Fruit fly (Drosophila melanogaster) whole organism, embryonic: ENCODE measurements around the gene Fdh.

ENCODE experiments used
- CG11247 ChIP-seq: fragments of 200-800 bp; sonication (Bioruptor generic); IDR thresholded peaks from 2 replicates; pipeline ENCODE4 v1.3.6; 2022; ENCODE audit warnings: missing biosample characterization, missing genetic modification characterization
- CG12104 ChIP-seq: fragments of 200-800 bp; sonication (Bioruptor generic); optimal IDR thresholded peaks from 3 replicates; lab custom pipeline; 2016; ENCODE audit warnings: missing biosample characterization, missing genetic modification characterization
- CG12769 ChIP-seq: fragments of 200-800 bp; sonication (Bioruptor generic); optimal IDR thresholded peaks from 2 replicates; lab custom pipeline; 2019; ENCODE audit warnings: missing biosample characterization, mild to moderate bottlenecking, missing genetic modification characterization, moderate library complexity
- CG13287 ChIP-seq: fragments of 200-800 bp; sonication (Bioruptor generic); IDR thresholded peaks from 2 replicates; pipeline ENCODE4 v1.3.6; 2022; ENCODE audit warnings: missing biosample characterization, missing genetic modification characterization; ENCODE audit not compliant: partially characterized antibody
- CG13624 ChIP-seq: fragments of 200-800 bp; sonication (Bioruptor generic); optimal IDR thresholded peaks from 2 replicates; lab custom pipeline; 2016; ENCODE audit warnings: missing biosample characterization, missing genetic modification characterization
- CG14860 ChIP-seq: fragments of 200-800 bp; sonication (Bioruptor generic); IDR thresholded peaks from 3 replicates; pipeline ENCODE4 v1.3.6; 2022; ENCODE audit warnings: missing biosample characterization, missing genetic modification characterization; ENCODE audit not compliant: partially characterized antibody
- CG15514 ChIP-seq: fragments of 200-800 bp; sonication (Bioruptor generic); optimal IDR thresholded peaks from 3 replicates; lab custom pipeline; 2017; ENCODE audit warnings: missing biosample characterization, missing genetic modification characterization, mild to moderate bottlenecking, moderate library complexity, missing genetic modification reagents
- CG16813 ChIP-seq: fragments of 200-800 bp; sonication (Bioruptor generic); IDR thresholded peaks from 3 replicates; pipeline ENCODE4 v1.3.6; 2022; ENCODE audit warnings: missing biosample characterization, missing genetic modification characterization; ENCODE audit not compliant: partially characterized antibody
- CG17568 ChIP-seq: fragments of 200-800 bp; sonication (Bioruptor generic); optimal IDR thresholded peaks from 2 replicates; lab custom pipeline; 2018; ENCODE audit warnings: missing biosample characterization, mild to moderate bottlenecking, missing genetic modification characterization, moderate library complexity
- CG2678 ChIP-seq: fragments of 200-800 bp; sonication (Bioruptor generic); optimal IDR thresholded peaks from 3 replicates; lab custom pipeline; 2019; ENCODE audit warnings: missing biosample characterization, mild to moderate bottlenecking, missing genetic modification characterization, moderate library complexity
- CG2875 ChIP-seq: fragments of 200-800 bp; sonication (Bioruptor generic); optimal IDR thresholded peaks from 2 replicates; lab custom pipeline; 2017; ENCODE audit warnings: missing biosample characterization, mild to moderate bottlenecking, missing genetic modification characterization, missing genetic modification reagents
- CG3163 ChIP-seq: fragments of 200-800 bp; sonication (Bioruptor generic); optimal IDR thresholded peaks from 3 replicates; lab custom pipeline; 2016; ENCODE audit warnings: missing biosample characterization, missing genetic modification characterization
- CG34376 ChIP-seq: fragments of 200-800 bp; sonication (Bioruptor generic); optimal IDR thresholded peaks from 2 replicates; lab custom pipeline; 2018; ENCODE audit warnings: missing biosample characterization, mild to moderate bottlenecking, missing genetic modification characterization
- CG4328 ChIP-seq: fragments of 200-800 bp; sonication (Bioruptor generic); optimal IDR thresholded peaks from 3 replicates; lab custom pipeline; 2017; ENCODE audit warnings: missing biosample characterization, missing genetic modification reagents, missing genetic modification characterization
- CG4360 ChIP-seq: fragments of 200-800 bp; sonication (Bioruptor generic); IDR thresholded peaks from 2 replicates; pipeline ENCODE4 v1.3.6; 2022; ENCODE audit warnings: missing biosample characterization, missing genetic modification characterization
- CG6654 ChIP-seq: fragments of 200-800 bp; sonication (Bioruptor generic); optimal IDR thresholded peaks from 2 replicates; lab custom pipeline; 2017; ENCODE audit warnings: missing biosample characterization, mild to moderate bottlenecking, missing genetic modification characterization
- CG7963 ChIP-seq: fragments of 200-800 bp; sonication (Bioruptor generic); IDR thresholded peaks from 3 replicates; pipeline ENCODE4 v1.3.6; 2022; ENCODE audit warnings: missing biosample characterization, missing genetic modification characterization; ENCODE audit not compliant: partially characterized antibody
- CG9932 ChIP-seq: fragments of 200-800 bp; sonication (Bioruptor generic); IDR thresholded peaks from 2 replicates; pipeline ENCODE4 v1.3.6; 2022; ENCODE audit warnings: missing biosample characterization, missing genetic modification characterization
- CHES-1-like ChIP-seq: fragments of 200-800 bp; sonication (Bioruptor generic); optimal IDR thresholded peaks from 2 replicates; lab custom pipeline; 2016; ENCODE audit warnings: missing biosample characterization, missing genetic modification characterization
- Dbx ChIP-seq: fragments of 200-800 bp; sonication (Bioruptor generic); IDR thresholded peaks from 3 replicates; pipeline ENCODE4 v1.3.6; 2022; ENCODE audit warnings: missing biosample characterization, missing genetic modification characterization
- Deaf1 ChIP-seq: fragments of 200-800 bp; optimal IDR thresholded peaks from 3 replicates; lab custom pipeline; 2019; ENCODE audit warnings: missing biosample characterization, mild to moderate bottlenecking, missing genetic modification characterization, moderate library complexity
- HLH4C ChIP-seq: fragments of 200-800 bp; sonication (Bioruptor generic); IDR thresholded peaks from 3 replicates; pipeline ENCODE4 v1.3.6; 2022; ENCODE audit warnings: missing biosample characterization, missing genetic modification characterization; ENCODE audit not compliant: partially characterized antibody
- Hr39 ChIP-seq: fragments of >200 bp; optimal IDR thresholded peaks from 2 replicates; lab custom pipeline; 2017
- Jarid2 ChIP-seq: fragments of 200-800 bp; sonication (Bioruptor generic); optimal IDR thresholded peaks from 3 replicates; lab custom pipeline; 2017; ENCODE audit warnings: mild to moderate bottlenecking, missing biosample characterization, missing genetic modification reagents, missing genetic modification characterization
- Ssrp ChIP-seq: fragments of 200-800 bp; sonication (Bioruptor generic); optimal IDR thresholded peaks from 2 replicates; lab custom pipeline; 2018; ENCODE audit warnings: missing biosample characterization, mild to moderate bottlenecking, missing genetic modification characterization, moderate library complexity
- Trl ChIP-seq, 3 experiments: fragments of >200 bp in 2 of 3; fragments of 200-800 bp in 1 of 3; sonication (Bioruptor generic) in 1 of 3; optimal IDR thresholded peaks; 2 replicates in 1 of 3; 3 replicates in 2 of 3; lab custom pipeline; 2016 to 2017; ENCODE audit warnings: missing biosample characterization in 1 of 3, missing genetic modification characterization in 1 of 3
- amos ChIP-seq: fragments of 200-800 bp; sonication (Bioruptor generic); IDR thresholded peaks from 2 replicates; pipeline ENCODE4 v1.3.6; 2022; ENCODE audit warnings: missing biosample characterization, missing genetic modification characterization; ENCODE audit not compliant: partially characterized antibody
- ato ChIP-seq: fragments of 200-800 bp; sonication (Bioruptor generic); IDR thresholded peaks from 2 replicates; pipeline ENCODE4 v1.3.6; 2022; ENCODE audit warnings: missing biosample characterization, missing genetic modification characterization; ENCODE audit not compliant: partially characterized antibody
- btn ChIP-seq: fragments of 200-800 bp; sonication (Bioruptor generic); optimal IDR thresholded peaks from 2 replicates; lab custom pipeline; 2016; ENCODE audit warnings: missing biosample characterization, missing genetic modification characterization
- grn ChIP-seq: fragments of 200-800 bp; sonication (Bioruptor generic); optimal IDR thresholded peaks from 3 replicates; lab custom pipeline; 2017; ENCODE audit warnings: missing biosample characterization, missing genetic modification characterization
- hbn ChIP-seq: fragments of 200-800 bp; sonication (Bioruptor generic); IDR thresholded peaks from 2 replicates; pipeline ENCODE4 v1.3.6; 2022; ENCODE audit warnings: missing biosample characterization, missing genetic modification characterization; ENCODE audit not compliant: partially characterized antibody
- ind ChIP-seq: fragments of 200-800 bp; sonication (Bioruptor generic); optimal IDR thresholded peaks from 3 replicates; lab custom pipeline; 2016; ENCODE audit warnings: missing biosample characterization, missing genetic modification characterization
- inv ChIP-seq: fragments of 200-800 bp; sonication (Bioruptor generic); IDR thresholded peaks from 2 replicates; pipeline ENCODE4 v1.3.6; 2022; ENCODE audit warnings: missing biosample characterization, missing genetic modification characterization; ENCODE audit not compliant: partially characterized antibody
- lab ChIP-seq: fragments of 200-800 bp; sonication (Bioruptor generic); optimal IDR thresholded peaks from 3 replicates; lab custom pipeline; 2017; ENCODE audit warnings: missing biosample characterization, missing genetic modification characterization, mild to moderate bottlenecking, moderate library complexity, missing genetic modification reagents
- mirr ChIP-seq: fragments of 200-800 bp; sonication (Bioruptor generic); optimal IDR thresholded peaks from 3 replicates; lab custom pipeline; 2018; ENCODE audit warnings: missing biosample characterization, mild to moderate bottlenecking, missing genetic modification characterization
- nerfin-2 ChIP-seq: fragments of 200-800 bp; sonication (Bioruptor generic); IDR thresholded peaks from 2 replicates; pipeline ENCODE4 v1.3.6; 2022; ENCODE audit warnings: missing biosample characterization, missing genetic modification characterization; ENCODE audit not compliant: partially characterized antibody
- nom ChIP-seq: fragments of 200-800 bp; sonication (Bioruptor generic); optimal IDR thresholded peaks from 2 replicates; lab custom pipeline; 2017; ENCODE audit warnings: missing biosample characterization, missing genetic modification characterization, mild to moderate bottlenecking, moderate library complexity, missing genetic modification reagents
- oc ChIP-seq: fragments of 200-800 bp; sonication (Bioruptor generic); optimal IDR thresholded peaks from 2 replicates; lab custom pipeline; 2018; ENCODE audit warnings: missing biosample characterization, mild to moderate bottlenecking, missing genetic modification characterization, moderate library complexity
- peb ChIP-seq: fragments of 200-800 bp; sonication (Bioruptor generic); IDR thresholded peaks from 2 replicates; pipeline ENCODE4 v1.3.6; 2022; ENCODE audit warnings: missing biosample characterization, missing genetic modification characterization
- pita ChIP-seq: fragments of 200-800 bp; sonication (Bioruptor generic); optimal IDR thresholded peaks from 2 replicates; lab custom pipeline; 2017; ENCODE audit warnings: missing biosample characterization, mild to moderate bottlenecking, missing genetic modification characterization
- sens ChIP-seq: fragments of 200-800 bp; sonication (Bioruptor generic); peaks from one replicate; lab custom pipeline; 2016; ENCODE audit warnings: missing biosample characterization, missing genetic modification characterization
- sima ChIP-seq: fragments of 200-800 bp; sonication (Bioruptor generic); optimal IDR thresholded peaks from 2 replicates; lab custom pipeline; 2016; ENCODE audit warnings: missing biosample characterization, missing genetic modification characterization
- sna ChIP-seq: fragments of 200-800 bp; sonication (Bioruptor generic); IDR thresholded peaks from 2 replicates; pipeline ENCODE4 v1.3.6; 2022; ENCODE audit warnings: missing biosample characterization, missing genetic modification characterization; ENCODE audit not compliant: partially characterized antibody
- sug ChIP-seq: fragments of 200-800 bp; optimal IDR thresholded peaks from 2 replicates; lab custom pipeline; 2019; ENCODE audit warnings: missing biosample characterization, mild to moderate bottlenecking, missing genetic modification characterization, moderate library complexity
- tna ChIP-seq: fragments of 200-800 bp; sonication (Bioruptor generic); IDR thresholded peaks from 2 replicates; pipeline ENCODE4 v1.3.6; 2022; ENCODE audit warnings: missing biosample characterization, missing genetic modification characterization; ENCODE audit not compliant: partially characterized antibody
- vvl ChIP-seq: fragments of 200-800 bp; sonication (Bioruptor generic); IDR thresholded peaks from 2 replicates; pipeline ENCODE4 v1.3.6; 2022; ENCODE audit warnings: missing biosample characterization, missing genetic modification characterization
- yki ChIP-seq: fragments of >200 bp; optimal IDR thresholded peaks from 3 replicates; lab custom pipeline; 2018

Gene Fdh

DNA sequence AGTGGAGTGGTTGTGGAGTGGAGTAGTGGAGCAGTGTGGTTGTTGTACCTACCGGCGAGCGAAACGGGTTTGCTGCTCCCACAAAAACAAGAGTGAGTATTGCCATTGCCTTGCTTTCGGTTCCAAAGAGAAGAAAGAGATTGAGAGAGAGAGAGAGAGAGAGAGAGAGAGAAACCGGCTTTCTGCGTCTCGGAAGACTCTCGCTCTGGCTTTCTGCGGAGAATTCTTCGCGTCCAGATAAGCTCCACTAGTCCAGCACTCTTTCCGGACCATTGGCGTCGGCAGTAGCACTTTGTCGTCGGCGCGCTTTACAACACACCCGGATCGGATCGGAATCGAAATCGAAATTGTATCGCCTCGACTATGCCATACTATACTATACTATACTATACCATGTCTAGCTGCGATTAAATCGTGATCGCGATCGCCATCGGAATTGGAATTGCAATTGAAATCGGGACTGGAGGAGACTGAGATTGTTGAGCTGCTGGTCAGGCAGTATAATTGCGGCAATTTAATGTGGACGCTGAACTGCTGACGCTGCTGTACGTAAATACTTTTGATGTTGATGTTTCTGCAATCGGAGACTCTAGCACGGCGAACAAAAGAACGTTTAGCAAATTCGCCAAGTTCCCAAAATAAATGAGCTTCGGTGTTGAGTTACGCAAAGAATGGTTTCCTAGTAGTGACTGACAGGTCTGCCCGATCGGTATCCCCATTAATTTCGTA, 45.2 kb downstream of the Fdh start, which contains the start of gene Cad86C:
Gene Cad86C, plus strand, starts transcription at position 284 of the 729 bp plus-strand sequence.
- TF ChIP-seq Ssrp (tag; lab: Kevin White, UChicago): no peak
- TF ChIP-seq grn: peak; percentile 36
- peak; percentile 95 to 96 for TF ChIP-seq Trl (optimal IDR thresholded peaks at IDR 0.05; lab: Kevin White, UChicago)
- no peak for TF ChIP-seq Trl (GFP tag; optimal IDR thresholded peaks at IDR 0.05; lab: Kevin White, UChicago)
- TF ChIP-seq CG16813 (GFP tag; lab: Robert Waterston, UW): peak; percentile 47; the same call in 1 of the 3 replicates
- TF ChIP-seq ind: no peak
- TF ChIP-seq amos: peak; percentile 37; the same call in 1 of the 2 replicates
- TF ChIP-seq vvl (GFP tag; lab: Robert Waterston, UW): peak; percentile 49; the same call in 1 of the 2 replicates
- no peak for TF ChIP-seq CG17568 (GFP tag; lab: Kevin White, UChicago)
- no peak for TF ChIP-seq CG2678 (tag; lab: Kevin White, UChicago)
- TF ChIP-seq yki (lab: Kevin White, UChicago): peak; percentile 97
- TF ChIP-seq sima (GFP tag; lab: Kevin White, UChicago): no peak
- TF ChIP-seq Dbx (GFP tag; lab: Robert Waterston, UW): 0 out of 3 replicates have a peak, but pooled peaks have one; percentile 21
- 0 out of 2 replicates have a peak, but pooled peaks have one; percentile 42 for TF ChIP-seq CG9932 (GFP tag; lab: Robert Waterston, UW)
- TF ChIP-seq CG4328: no peak
- TF ChIP-seq lab (GFP tag; lab: Kevin White, UChicago): peak; percentile 21
- no peak for TF ChIP-seq pita
- no peak for TF ChIP-seq btn
- peak; percentile 15 for TF ChIP-seq mirr
- TF ChIP-seq nom (GFP tag; lab: Kevin White, UChicago): peak; percentile 85
- TF ChIP-seq sens (GFP tag; lab: Kevin White, UChicago): peak; percentile 64
- no peak for TF ChIP-seq peb
- TF ChIP-seq CG13624 (GFP tag; lab: Kevin White, UChicago): peak; percentile 10
- peak; percentile 52 for TF ChIP-seq hbn (GFP tag; lab: Robert Waterston, UW)
- peak; percentile 62 for TF ChIP-seq CG14860 (GFP tag; lab: Robert Waterston, UW)
- TF ChIP-seq CG15514 (GFP tag; lab: Kevin White, UChicago): no peak
- TF ChIP-seq tna (GFP tag; lab: Robert Waterston, UW): peak; percentile 72
- peak; percentile 29; the same call in 1 of the 2 replicates for TF ChIP-seq inv
- no peak for TF ChIP-seq CG12104 (GFP tag; lab: Kevin White, UChicago)
- TF ChIP-seq Jarid2 (GFP tag; lab: Kevin White, UChicago): peak; percentile 83
- no peak for TF ChIP-seq sug
- 0 out of 3 replicates have a peak, but pooled peaks have one; percentile 40 for TF ChIP-seq CG7963 (GFP tag; lab: Robert Waterston, UW)
- TF ChIP-seq CG13287 (GFP tag; lab: Robert Waterston, UW): peak; percentile 61
- TF ChIP-seq CG3163 (GFP tag; lab: Kevin White, UChicago): peak; percentile 23
- TF ChIP-seq CG12769 (tag; lab: Kevin White, UChicago): peak; percentile 91
- no peak for TF ChIP-seq CG2875 (GFP tag; lab: Kevin White, UChicago)
- peak; percentile 93 for TF ChIP-seq CG4360
- peak; percentile 19 for TF ChIP-seq CG34376 (GFP tag; lab: Kevin White, UChicago)
- no peak for TF ChIP-seq CG11247 (GFP tag; lab: Robert Waterston, UW)
- peak; percentile 52; the same call in 1 of the 2 replicates for TF ChIP-seq nerfin-2
- no peak for TF ChIP-seq CHES-1-like (GFP tag; lab: Kevin White, UChicago)
- TF ChIP-seq HLH4C (GFP tag; lab: Robert Waterston, UW): peak; percentile 75
- TF ChIP-seq Deaf1 (tag; lab: Kevin White, UChicago): peak; percentile 31
- peak; percentile 45; the same call in 1 of the 2 replicates for TF ChIP-seq ato (GFP tag; lab: Robert Waterston, UW)
- no peak for TF ChIP-seq CG6654
- TF ChIP-seq sna (GFP tag; lab: Robert Waterston, UW): peak; percentile 67
- TF ChIP-seq Hr39 (lab: Kevin White, UChicago): no peak
- peak; percentile 3 for TF ChIP-seq oc (tag; lab: Kevin White, UChicago)
